In the genomic region with DNA sequence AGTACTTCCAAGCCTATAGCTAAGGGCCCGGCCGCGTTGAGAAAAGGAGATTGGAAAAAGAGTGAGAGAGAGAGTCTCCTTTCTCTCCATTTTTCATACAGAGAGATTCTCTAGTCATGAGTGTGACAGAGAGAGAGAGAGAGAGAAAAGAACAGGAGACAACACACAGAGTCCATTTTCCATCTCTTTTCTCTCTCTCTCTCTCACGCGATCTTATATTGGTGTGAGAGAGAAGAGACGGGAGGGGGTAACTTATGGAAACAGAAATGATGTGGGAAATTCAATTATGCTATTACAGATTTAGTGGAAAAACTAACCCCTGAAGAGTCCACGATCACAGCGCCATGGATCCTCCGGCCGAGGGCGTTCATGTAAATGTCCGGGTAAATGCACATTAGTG, we compare ENCODE assay signal across 5 worm cellular contexts.
A peak's percentile ranks its signal among the peaks of the same experiment; 100 is the strongest.
TF ChIP-seq lines count a peak whose summit lies in the region.

No protein-coding gene starts in this region.

TF ChIP-seq in whole organism, L1 larva, 84 proteins besides CTCF, POLR2A, EP300 and RAD21 (continued from another document and continues in another):
- TF ChIP-seq pax-3 (tag; optimal IDR thresholded peaks at IDR 0.05; lab: Kevin White, UChicago) (no peak), tbx-2 (tag; optimal IDR thresholded peaks at IDR 0.05; lab: Kevin White, UChicago) (peak; percentile 40), nhr-77 (tag; optimal IDR thresholded peaks at IDR 0.05; lab: Kevin White, UChicago) (no peak), zip-4 (GFP tag; optimal IDR thresholded peaks at IDR 0.05; lab: Kevin White, UChicago) (no peak), nhr-76 (tag; optimal IDR thresholded peaks at IDR 0.05; lab: Kevin White, UChicago) (no peak), lin-14 (GFP tag; optimal IDR thresholded peaks at IDR 0.05; lab: Kevin White, UChicago) (peak; percentile 79), C16A3.4 (tag; optimal IDR thresholded peaks at IDR 0.05; lab: Kevin White, UChicago) (peak; percentile 32), nhr-84 (tag; optimal IDR thresholded peaks at IDR 0.05; lab: Kevin White, UChicago) (no peak), nhr-237 (tag; optimal IDR thresholded peaks at IDR 0.05; lab: Kevin White, UChicago) (no peak), ets-5 (GFP tag; IDR thresholded peaks at IDR 0.05; lab: Robert Waterston, UW) (no peak), mab-9 (GFP tag; IDR thresholded peaks at IDR 0.05; lab: Robert Waterston, UW) (no peak), tlp-1 (tag; optimal IDR thresholded peaks at IDR 0.05; lab: Kevin White, UChicago) (no peak), nhr-19 (GFP tag; conservative IDR thresholded peaks at IDR 0.05; lab: Robert Waterston, UW) (peak; percentile 47), Y116A8C.19 (tag; optimal IDR thresholded peaks at IDR 0.05; lab: Kevin White, UChicago; ENCODE audit: borderline replicate concordance) (no peak), fkh-8 (tag; optimal IDR thresholded peaks at IDR 0.05; lab: Kevin White, UChicago) (peak; percentile 40), egl-13 (tag; optimal IDR thresholded peaks at IDR 0.05; lab: Kevin White, UChicago) (no peak), ceh-63 (GFP tag; optimal IDR thresholded peaks at IDR 0.05; lab: Kevin White, UChicago) (no peak), pqm-1 (tag; optimal IDR thresholded peaks at IDR 0.05; lab: Kevin White, UChicago) (no peak), ceh-82 (tag; optimal IDR thresholded peaks at IDR 0.05; lab: Kevin White, UChicago) (peak in 1 of 3 experiments; percentile 29), swsn-7 (tag; optimal IDR thresholded peaks at IDR 0.05; lab: Kevin White, UChicago) (peak; percentile 27), lsy-2 (tag; optimal IDR thresholded peaks at IDR 0.05; lab: Kevin White, UChicago) (peak; percentile 45 to 69), mep-1 (tag; optimal IDR thresholded peaks at IDR 0.05; lab: Kevin White, UChicago) (peak; percentile 65), xbp-1 (tag; optimal IDR thresholded peaks at IDR 0.05; lab: Kevin White, UChicago) (peak; percentile 12), lin-13 (GFP tag; optimal IDR thresholded peaks at IDR 0.05; lab: Kevin White, UChicago) (peak; percentile 54), nhr-20 (tag; optimal IDR thresholded peaks at IDR 0.05; lab: Kevin White, UChicago) (peak; percentile 71), blmp-1 (tag; optimal IDR thresholded peaks at IDR 0.05; lab: Kevin White, UChicago) (peak; percentile 74)

TF ChIP-seq in whole organism, L2 larva, 48 proteins besides CTCF, POLR2A, EP300 and RAD21 (continued from another document):
- TF ChIP-seq nhr-12 (tag; optimal IDR thresholded peaks at IDR 0.05; lab: Kevin White, UChicago) (no peak), sem-4 (tag; optimal IDR thresholded peaks at IDR 0.05; lab: Kevin White, UChicago) (no peak), crh-2 (tag; optimal IDR thresholded peaks at IDR 0.05; lab: Kevin White, UChicago) (peak; percentile 31), sma-9 (GFP tag; optimal IDR thresholded peaks at IDR 0.05; lab: Kevin White, UChicago) (peak; percentile 46), sma-9 (tag; optimal IDR thresholded peaks at IDR 0.05; lab: Kevin White, UChicago) (no peak), ZK546.5 (tag; optimal IDR thresholded peaks at IDR 0.05; lab: Kevin White, UChicago) (no peak), nhr-10 (tag; optimal IDR thresholded peaks at IDR 0.05; lab: Kevin White, UChicago) (no peak), ztf-11 (tag; optimal IDR thresholded peaks at IDR 0.05; lab: Kevin White, UChicago) (no peak), nhr-23 (tag; optimal IDR thresholded peaks at IDR 0.05; lab: Kevin White, UChicago) (no peak), blmp-1 (tag; optimal IDR thresholded peaks at IDR 0.05; lab: Kevin White, UChicago; ENCODE audit: insufficient read depth) (peak; percentile 35), unc-55 (GFP tag; optimal IDR thresholded peaks at IDR 0.05; lab: Kevin White, UChicago) (peak; percentile 65), R02D3.7 (tag; optimal IDR thresholded peaks at IDR 0.05; lab: Kevin White, UChicago) (no peak), alr-1 (tag; optimal IDR thresholded peaks at IDR 0.05; lab: Kevin White, UChicago) (no peak), F13H6.1 (tag; optimal IDR thresholded peaks at IDR 0.05; lab: Kevin White, UChicago) (peak; percentile 27), nhr-6 (tag; optimal IDR thresholded peaks at IDR 0.05; lab: Kevin White, UChicago) (no peak), ztf-1 (GFP tag; conservative IDR thresholded peaks at IDR 0.05; lab: Robert Waterston, UW) (no peak), peb-1 (tag; optimal IDR thresholded peaks at IDR 0.05; lab: Kevin White, UChicago) (no peak), nhr-11 (tag; optimal IDR thresholded peaks at IDR 0.05; lab: Kevin White, UChicago) (no peak), C34F6.9 (tag; optimal IDR thresholded peaks at IDR 0.05; lab: Kevin White, UChicago) (peak; percentile 70), egl-27 (tag; optimal IDR thresholded peaks at IDR 0.05; lab: Kevin White, UChicago) (no peak), sma-3 (GFP tag; optimal IDR thresholded peaks at IDR 0.05; lab: Kevin White, UChicago) (peak; percentile 0), unc-39 (tag; optimal IDR thresholded peaks at IDR 0.05; lab: Kevin White, UChicago) (no peak), zag-1 (tag; optimal IDR thresholded peaks at IDR 0.05; lab: Kevin White, UChicago) (no peak), fos-1 (tag; optimal IDR thresholded peaks at IDR 0.05; lab: Kevin White, UChicago) (peak; percentile 9), elt-1 (tag; optimal IDR thresholded peaks at IDR 0.05; lab: Kevin White, UChicago) (no peak), mbf-1 (tag; optimal IDR thresholded peaks at IDR 0.05; lab: Kevin White, UChicago) (no peak)

TF ChIP-seq in whole organism, L4 larva, 104 proteins besides CTCF, POLR2A, EP300 and RAD21 (continued from another document):
- TF ChIP-seq hmg-1.1 (GFP tag; IDR thresholded peaks at IDR 0.05; lab: Robert Waterston, UW) (0 out of 2 replicates have a peak, but pooled peaks have one; percentile 25), unc-62 (GFP tag; optimal IDR thresholded peaks at IDR 0.05 in 1 of 2; lab: Kevin White, UChicago) (peak in 1 of 2 experiments; percentile 98), unc-62 (tag; optimal IDR thresholded peaks at IDR 0.05; lab: Kevin White, UChicago) (no peak), nhr-76 (tag; optimal IDR thresholded peaks at IDR 0.05; lab: Kevin White, UChicago) (no peak), ceh-82 (tag; optimal IDR thresholded peaks at IDR 0.05; lab: Kevin White, UChicago) (no peak)
TF ChIP-seq in whole organism, L4 larva: peak in this region for 10.

TF ChIP-seq in whole organism, late embryonic, 69 proteins besides CTCF, POLR2A, EP300 and RAD21 (continued from another document):
- TF ChIP-seq hlh-6 (tag; optimal IDR thresholded peaks at IDR 0.05; lab: Kevin White, UChicago) = no peak
- peak; percentile 25 for TF ChIP-seq pros-1 (tag; optimal IDR thresholded peaks at IDR 0.05; lab: Kevin White, UChicago)
- TF ChIP-seq ceh-2 (tag; optimal IDR thresholded peaks at IDR 0.05; lab: Kevin White, UChicago) = no peak
- no peak for TF ChIP-seq unc-3 (GFP tag; conservative IDR thresholded peaks at IDR 0.05; lab: Robert Waterston, UW)
- TF ChIP-seq unc-3 (tag; optimal IDR thresholded peaks at IDR 0.05; lab: Kevin White, UChicago) = no peak
- TF ChIP-seq dmd-4 (tag; optimal IDR thresholded peaks at IDR 0.05; lab: Kevin White, UChicago; ENCODE audit: borderline replicate concordance) = no peak
- peak; percentile 28 for TF ChIP-seq rnt-1 (tag; optimal IDR thresholded peaks at IDR 0.05; lab: Kevin White, UChicago)
- no peak for TF ChIP-seq mec-3 (tag; optimal IDR thresholded peaks at IDR 0.05; lab: Kevin White, UChicago; ENCODE audit: borderline replicate concordance)
- TF ChIP-seq tbx-2 (tag; optimal IDR thresholded peaks at IDR 0.05; lab: Kevin White, UChicago) = peak; percentile 35
- TF ChIP-seq elt-4 (tag; optimal IDR thresholded peaks at IDR 0.05; lab: Kevin White, UChicago) = no peak
- peak; percentile 73 for TF ChIP-seq nfya-1 (tag; optimal IDR thresholded peaks at IDR 0.05; lab: Kevin White, UChicago)
- no peak for TF ChIP-seq nhr-11 (tag; optimal IDR thresholded peaks at IDR 0.05; lab: Kevin White, UChicago)
- TF ChIP-seq tbx-7 (tag; optimal IDR thresholded peaks at IDR 0.05; lab: Kevin White, UChicago) = no peak
- no peak for TF ChIP-seq Y22D7AL.16 (tag; optimal IDR thresholded peaks at IDR 0.05; lab: Kevin White, UChicago)

TF ChIP-seq in whole organism, young adult, 124 proteins besides CTCF, POLR2A, EP300 and RAD21 (continued from another document):
- TF ChIP-seq ceh-27 (GFP tag; optimal IDR thresholded peaks at IDR 0.05; lab: Kevin White, UChicago) (no peak), dox-1 (GFP tag; IDR thresholded peaks at IDR 0.05; lab: Robert Waterston, UW) (0 out of 2 replicates have a peak, but pooled peaks have one; percentile 6), efl-1 (GFP tag; optimal IDR thresholded peaks at IDR 0.05; lab: Kevin White, UChicago) (no peak), F22D6.2 (tag; optimal IDR thresholded peaks at IDR 0.05; lab: Kevin White, UChicago) (no peak), attf-5 (GFP tag; optimal IDR thresholded peaks at IDR 0.05; lab: Kevin White, UChicago) (peak; percentile 23), let-607 (tag; optimal IDR thresholded peaks at IDR 0.05; lab: Kevin White, UChicago) (no peak), bed-2 (GFP tag; IDR thresholded peaks at IDR 0.05; lab: Robert Waterston, UW) (no peak), sptf-2 (GFP tag; optimal IDR thresholded peaks at IDR 0.05; lab: Kevin White, UChicago) (no peak)
TF ChIP-seq in whole organism, young adult: peak in this region for 5.
